Worm (Caenorhabditis elegans): ENCODE results near the gene ttr-16.

DNA sequence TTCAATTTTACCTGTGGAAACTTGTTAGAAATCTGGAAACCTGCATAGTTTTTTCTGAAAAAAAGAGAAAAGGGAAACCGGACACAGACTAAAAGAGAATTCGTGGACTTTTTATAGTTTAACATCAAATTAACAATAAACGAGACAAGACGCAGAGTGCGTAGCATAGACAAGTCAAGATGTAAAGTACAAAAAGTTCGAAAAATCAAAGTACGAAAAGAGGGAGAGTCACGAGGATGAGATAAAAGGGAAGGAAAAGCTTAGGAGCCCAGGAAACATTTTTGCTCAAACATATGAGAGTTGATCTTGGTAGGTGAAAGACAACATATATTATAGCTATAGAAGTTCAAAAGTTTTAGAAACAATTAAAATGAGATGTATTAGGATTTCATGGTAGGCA is 33.9 kb upstream of the ttr-16 start, which contains the start of gene M7.12:
- TF ChIP-seq elt-3 (tag; optimal IDR thresholded peaks at IDR 0.05) (no peak), pha-4 (tag; optimal IDR thresholded peaks at IDR 0.05) (no peak), nhr-28 (tag; optimal IDR thresholded peaks at IDR 0.05) (no peak), mls-2 (tag; optimal IDR thresholded peaks at IDR 0.05) (no peak), nhr-76 (tag; optimal IDR thresholded peaks at IDR 0.05) (no peak), nhr-2 (tag; optimal IDR thresholded peaks at IDR 0.05) (no peak), blmp-1 (tag; optimal IDR thresholded peaks at IDR 0.05) (no peak), zip-8 (tag; optimal IDR thresholded peaks at IDR 0.05) (no peak)

Data from whole organism, mixed stage, embryonic.